Fruit fly (Drosophila melanogaster): Measurements from ENCODE around the gene prage.

The prage gene

DNA sequence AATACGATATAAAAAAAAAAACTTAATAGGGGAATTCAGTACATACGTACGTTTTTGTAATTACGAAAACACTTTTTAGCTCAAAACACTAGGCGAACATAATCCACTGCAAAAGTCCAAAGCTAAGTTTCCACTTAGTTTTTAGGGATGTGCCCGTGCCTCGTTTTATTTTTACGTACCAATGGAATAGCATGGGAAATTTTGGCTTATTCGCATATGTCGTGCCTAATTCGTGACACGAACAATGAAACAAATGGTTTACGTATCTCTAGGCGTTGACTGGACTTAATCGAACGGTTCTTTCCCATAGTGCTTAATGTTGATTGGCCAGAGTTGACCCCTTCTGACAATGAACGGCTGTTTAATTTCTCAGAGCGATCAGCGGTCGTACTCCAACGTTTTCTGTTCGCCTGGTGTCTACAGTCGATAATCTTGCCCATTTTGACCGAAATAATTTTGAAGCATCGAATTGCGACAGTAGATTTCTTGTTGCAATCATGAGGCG is 106.1 kb downstream of the prage start, which contains the start of gene CG14818 (continued):
- TF ChIP-seq fru (GFP tag; optimal IDR thresholded peaks at IDR 0.05) (peak; percentile 46), Jra (GFP tag; optimal IDR thresholded peaks at IDR 0.05) (no peak), Rel (GFP tag; optimal IDR thresholded peaks at IDR 0.05) (no peak), Rel (tag; optimal IDR thresholded peaks at IDR 0.05) (peak; percentile 58), sage (GFP tag; optimal IDR thresholded peaks at IDR 0.05) (no peak), Hr83 (GFP tag; optimal IDR thresholded peaks at IDR 0.05; ENCODE audit: poor library complexity, severe bottlenecking) (no peak), br (GFP tag; optimal IDR thresholded peaks at IDR 0.05) (peak; percentile 30), Hnf4 (GFP tag; optimal IDR thresholded peaks at IDR 0.05) (no peak), GATAd (GFP tag; optimal IDR thresholded peaks at IDR 0.05) (no peak), Abd-B (GFP tag; optimal IDR thresholded peaks at IDR 0.05) (no peak), Vsx2 (GFP tag; optimal IDR thresholded peaks at IDR 0.05; ENCODE audit: partially characterized antibody) (no peak), CG32264 (GFP tag; optimal IDR thresholded peaks at IDR 0.05) (no peak), HLH106 (tag; optimal IDR thresholded peaks at IDR 0.05) (peak; percentile 61)

DNA sequence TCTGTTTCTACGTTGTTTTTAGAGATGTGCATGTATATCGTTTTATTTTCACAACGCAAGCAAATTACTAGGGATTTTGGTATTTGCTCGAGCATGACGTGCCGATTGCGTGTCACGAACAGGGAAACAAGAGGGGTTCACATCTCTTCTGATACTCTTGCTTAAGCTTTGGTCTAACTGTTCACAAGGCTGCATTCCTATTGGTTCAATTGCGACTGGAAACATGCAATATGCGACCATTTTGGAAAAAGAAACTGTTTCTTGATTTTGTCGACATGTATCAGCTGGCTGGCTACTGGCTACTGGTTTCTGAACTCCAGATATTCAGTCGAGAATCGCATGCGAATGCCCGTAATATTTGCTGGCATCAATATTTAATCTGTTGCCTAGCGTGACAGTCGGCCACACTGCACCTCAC is 106.6 kb downstream of the prage start, which contains the start of gene Coa8:
TSS of gene Coa8 (plus strand) at position 144 of the 418 bp plus-strand sequence.
- peak; percentile 34 for TF ChIP-seq br (GFP tag; optimal IDR thresholded peaks at IDR 0.05)
- TF ChIP-seq Sp1 (GFP tag; optimal IDR thresholded peaks at IDR 0.05), result peak; percentile 34
- no peak for TF ChIP-seq dmrt93B (GFP tag; optimal IDR thresholded peaks at IDR 0.05)
- TF ChIP-seq Hr83 (GFP tag; optimal IDR thresholded peaks at IDR 0.05; ENCODE audit: poor library complexity, severe bottlenecking), result no peak
- no peak for TF ChIP-seq usp (GFP tag; optimal IDR thresholded peaks at IDR 0.05)
- peak; percentile 51 for TF ChIP-seq fru (GFP tag; optimal IDR thresholded peaks at IDR 0.05)
- TF ChIP-seq h (GFP tag; optimal IDR thresholded peaks at IDR 0.05), result peak; percentile 32
- TF ChIP-seq HLH106 (tag; optimal IDR thresholded peaks at IDR 0.05), result peak; percentile 53
- peak; percentile 7 for TF ChIP-seq CG9705 (GFP tag; optimal IDR thresholded peaks at IDR 0.05)
- peak; percentile 41 for TF ChIP-seq rgr (GFP tag; optimal IDR thresholded peaks at IDR 0.05)
- no peak for TF ChIP-seq lola (GFP tag; optimal IDR thresholded peaks at IDR 0.05)
- peak; percentile 18 for TF ChIP-seq ey (GFP tag; optimal IDR thresholded peaks at IDR 0.05)
- peak in 1 of 2 experiments; percentile 50 for TF ChIP-seq foxo (GFP tag; optimal IDR thresholded peaks at IDR 0.05)
- TF ChIP-seq woc (GFP tag; optimal IDR thresholded peaks at IDR 0.05), result peak; percentile 17

DNA sequence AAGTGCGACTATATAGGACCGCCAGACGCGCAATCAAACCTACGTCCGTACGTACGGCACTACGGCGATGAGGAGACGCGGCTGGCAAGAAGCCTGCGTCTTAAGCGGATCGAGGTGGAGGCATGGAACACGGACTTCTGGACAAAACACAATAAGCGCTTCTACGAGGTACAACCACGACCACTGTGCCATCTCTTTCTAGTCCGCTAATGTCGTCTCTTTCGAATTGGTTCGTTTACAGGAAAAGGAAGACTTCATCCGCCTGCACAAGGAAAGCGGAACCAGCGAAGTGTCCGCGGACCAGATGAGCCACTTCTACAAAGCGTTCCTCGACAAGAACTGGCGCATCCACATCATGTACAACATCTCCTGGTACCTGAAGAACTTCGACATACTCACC is 107.3 kb downstream of the prage start:
- TF ChIP-seq Vsx2 (GFP tag; optimal IDR thresholded peaks at IDR 0.05; ENCODE audit: partially characterized antibody), result no peak
- TF ChIP-seq lola (GFP tag; optimal IDR thresholded peaks at IDR 0.05), result no peak
- TF ChIP-seq tai (GFP tag; optimal IDR thresholded peaks at IDR 0.05), result no peak
- no peak for TF ChIP-seq usp (GFP tag; optimal IDR thresholded peaks at IDR 0.05)
- no peak for TF ChIP-seq Mio (GFP tag; optimal IDR thresholded peaks at IDR 0.05)
- no peak for TF ChIP-seq Myc (optimal IDR thresholded peaks at IDR 0.05)
- no peak for TF ChIP-seq GATAd (GFP tag; optimal IDR thresholded peaks at IDR 0.05)

DNA sequence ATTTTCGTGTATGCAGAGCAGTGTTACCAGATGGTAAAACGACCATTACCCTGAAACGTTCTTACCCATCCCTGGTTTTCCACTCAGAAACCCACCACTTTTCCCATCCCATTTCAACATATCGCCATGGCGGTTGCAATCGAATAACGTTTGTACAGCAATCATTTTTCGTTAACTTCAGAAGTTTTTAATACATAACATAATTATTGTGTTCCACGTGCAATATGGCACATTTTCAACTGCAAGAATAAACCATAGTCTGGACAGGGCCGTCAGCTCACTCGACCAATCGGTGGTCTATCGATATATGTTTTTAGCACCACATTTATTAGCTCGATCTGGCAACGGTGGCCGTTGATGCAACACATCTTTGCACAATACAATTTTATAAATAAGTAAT is 116.4 kb downstream of the prage start, which contains the start of the genes trr and mRpL16:
TSS of gene trr (minus strand) at position 25 of the 400 bp plus-strand sequence.
TSS of gene mRpL16 (plus strand) at position 331 of the 400 bp plus-strand sequence.
- peak; percentile 63 for TF ChIP-seq Myc (optimal IDR thresholded peaks at IDR 0.05)
- no peak for TF ChIP-seq OdsH (GFP tag; optimal IDR thresholded peaks at IDR 0.05)
- TF ChIP-seq Rel (GFP tag; optimal IDR thresholded peaks at IDR 0.05), result no peak
- TF ChIP-seq Rel (tag; optimal IDR thresholded peaks at IDR 0.05), result peak; percentile 52
- TF ChIP-seq HLH106 (tag; optimal IDR thresholded peaks at IDR 0.05), result peak; percentile 58
- TF ChIP-seq CG9705 (GFP tag; optimal IDR thresholded peaks at IDR 0.05), result peak; percentile 33
- peak; percentile 43 for TF ChIP-seq Sp1 (GFP tag; optimal IDR thresholded peaks at IDR 0.05)

DNA sequence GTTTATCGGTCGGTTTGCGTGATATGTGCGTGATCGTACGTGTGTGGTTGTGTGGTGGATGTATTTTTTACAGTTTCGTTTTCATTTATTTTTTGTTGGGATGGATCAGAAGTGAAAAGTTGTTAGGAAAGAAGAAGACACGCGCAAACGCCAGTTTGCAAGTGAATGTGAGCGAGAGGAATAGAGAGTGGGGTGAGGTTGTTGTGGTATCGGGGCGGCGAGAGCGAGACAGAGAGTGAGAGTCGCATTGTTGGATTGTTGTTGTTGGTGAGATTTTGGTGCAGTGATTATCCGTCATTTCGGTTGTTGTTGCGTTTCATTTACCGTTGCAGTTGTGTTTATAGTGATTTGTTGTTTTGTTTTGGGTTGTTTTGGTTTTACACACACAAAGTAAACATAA is 120.0 kb downstream of the prage start:
- TF ChIP-seq N (GFP tag; optimal IDR thresholded peaks at IDR 0.05) (no peak), dl (GFP tag; optimal IDR thresholded peaks at IDR 0.05; ENCODE audit: insufficient read depth in 1 of 2, partially characterized antibody in 2 of 2) (no peak), CG32264 (GFP tag; optimal IDR thresholded peaks at IDR 0.05) (no peak), Abd-B (GFP tag; optimal IDR thresholded peaks at IDR 0.05) (no peak), rgr (GFP tag; optimal IDR thresholded peaks at IDR 0.05) (no peak), br (GFP tag; optimal IDR thresholded peaks at IDR 0.05) (no peak), Dif (GFP tag; optimal IDR thresholded peaks at IDR 0.05; ENCODE audit: partially characterized antibody) (no peak), woc (GFP tag; optimal IDR thresholded peaks at IDR 0.05) (no peak), CrebA (GFP tag; optimal IDR thresholded peaks at IDR 0.05; ENCODE audit: borderline replicate concordance) (no peak)
